Fruit fly (Drosophila melanogaster) whole organism, embryonic: Measurements from ENCODE around the gene mRpL30.

Experiments
- CG14667 ChIP-seq: fragments of 200-800 bp; sonication (Bioruptor generic); IDR thresholded peaks from 2 replicates; pipeline ENCODE4 v1.3.6; 2022; ENCODE audit warnings: missing biosample characterization, missing genetic modification characterization
- CG16813 ChIP-seq: fragments of 200-800 bp; sonication (Bioruptor generic); IDR thresholded peaks from 3 replicates; pipeline ENCODE4 v1.3.6; 2022; ENCODE audit warnings: missing biosample characterization, missing genetic modification characterization; ENCODE audit not compliant: partially characterized antibody
- CG7987 ChIP-seq: fragments of 200-800 bp; sonication (Bioruptor generic); optimal IDR thresholded peaks from 2 replicates; lab custom pipeline; 2018; ENCODE audit warnings: missing biosample characterization, mild to moderate bottlenecking, missing genetic modification characterization, moderate library complexity
- CkIIα-i1 ChIP-seq: fragments of 200-800 bp; sonication (Bioruptor generic); IDR thresholded peaks from 2 replicates; pipeline ENCODE4 v1.3.6; 2022; ENCODE audit warnings: missing biosample characterization, missing genetic modification characterization
- Fer1 ChIP-seq: fragments of 200-800 bp; sonication (Bioruptor generic); optimal IDR thresholded peaks from 2 replicates; lab custom pipeline; 2017; ENCODE audit warnings: missing biosample characterization, mild to moderate bottlenecking, missing genetic modification characterization
- chinmo ChIP-seq: fragments of 200-800 bp; sonication (Bioruptor generic); IDR thresholded peaks from 4 replicates; pipeline ENCODE4 v1.3.6; 2022; ENCODE audit warnings: missing biosample characterization, missing genetic modification characterization; ENCODE audit not compliant: partially characterized antibody
- exex ChIP-seq: fragments of 200-800 bp; sonication (Bioruptor generic); optimal IDR thresholded peaks from 4 replicates; lab custom pipeline; 2018; ENCODE audit warnings: missing biosample characterization, mild to moderate bottlenecking, missing genetic modification characterization, moderate library complexity
- odd ChIP-seq: fragments of 200-800 bp; sonication (Bioruptor generic); optimal IDR thresholded peaks from 2 replicates; lab custom pipeline; 2017; ENCODE audit warnings: missing biosample characterization, mild to moderate bottlenecking, missing genetic modification characterization
- pan ChIP-seq, 4 experiments: fragments of >200 bp in 3 of 4; fragments of 200-800 bp in 1 of 4; sonication (Bioruptor generic) in 1 of 4; optimal IDR thresholded peaks in 3 of 4; IDR thresholded peaks in 1 of 4; 2 replicates each; pipeline versions ENCODE4 v1.3.6 to Lab custom; 2017 to 2022; ENCODE audit warnings: missing biosample characterization in 2 of 4, missing genetic modification characterization in 2 of 4, mixed read lengths in 1 of 4

DNA sequence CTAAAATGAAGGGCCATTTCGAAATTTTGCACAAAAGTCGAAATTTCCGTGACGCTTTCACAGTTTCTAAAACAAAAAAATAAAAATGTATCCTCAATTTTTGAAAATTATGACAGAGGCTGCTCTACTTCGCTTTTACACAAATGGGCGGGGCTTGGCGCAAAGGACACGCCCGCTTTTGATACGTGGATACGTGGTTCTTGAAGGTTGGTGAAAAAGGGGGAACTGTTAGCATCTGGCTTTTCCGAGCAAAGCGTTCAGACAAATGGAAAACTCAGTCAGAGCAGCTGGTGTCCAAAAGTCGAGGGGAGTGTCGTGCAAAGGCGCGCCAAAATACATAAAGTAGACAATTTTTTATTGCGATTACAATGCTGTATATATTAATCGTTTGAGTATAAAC, 2.9 kb upstream of the mRpL30 start, which contains the start of gene CG3062:
- TF ChIP-seq Fer1, result no peak
- no peak for TF ChIP-seq CkIIα-i1 (GFP tag; lab: Robert Waterston, UW)
- no peak for TF ChIP-seq CG7987 (GFP tag; lab: Kevin White, UChicago)
- TF ChIP-seq chinmo, result no peak
- no peak for TF ChIP-seq exex
- no peak for TF ChIP-seq odd (GFP tag; lab: Kevin White, UChicago)
- no peak for TF ChIP-seq pan (optimal IDR thresholded peaks at IDR 0.05; lab: Kevin White, UChicago)
- TF ChIP-seq pan (GFP tag; optimal IDR thresholded peaks at IDR 0.05 in 1 of 2, IDR thresholded peaks at IDR 0.05 in 1 of 2), result no peak
- TF ChIP-seq CG14667 (GFP tag; lab: Robert Waterston, UW), result no peak
- TF ChIP-seq CG16813 (GFP tag; lab: Robert Waterston, UW), result no peak
